Fruit fly (Drosophila melanogaster) whole organism, embryonic: ENCODE results near the gene amrt.

Source experiments
- CG10321 ChIP-seq: fragments of 200-800 bp; sonication (Bioruptor generic); IDR thresholded peaks from 2 replicates; pipeline ENCODE4 v1.3.6; 2022; ENCODE audit warnings: missing biosample characterization, missing genetic modification characterization
- CG10431 ChIP-seq: fragments of 200-800 bp; sonication (Bioruptor generic); optimal IDR thresholded peaks from 3 replicates; lab custom pipeline; 2018; ENCODE audit warnings: missing biosample characterization, mild to moderate bottlenecking, missing genetic modification characterization
- Camta ChIP-seq: fragments of 200-800 bp; sonication (Bioruptor generic); optimal IDR thresholded peaks from 2 replicates; lab custom pipeline; 2016; ENCODE audit warnings: missing biosample characterization, missing genetic modification characterization
- HLH3B ChIP-seq: fragments of 200-800 bp; sonication (Bioruptor generic); IDR thresholded peaks from 2 replicates; pipeline ENCODE4 v1.3.6; 2022; ENCODE audit warnings: missing biosample characterization, missing genetic modification characterization
- Rfx ChIP-seq: fragments of 200-800 bp; sonication (Bioruptor generic); IDR thresholded peaks from 2 replicates; pipeline ENCODE4 v1.3.6; 2022; ENCODE audit warnings: missing biosample characterization, missing genetic modification characterization
- psq ChIP-seq: fragments of 200-800 bp; sonication (Bioruptor generic); optimal IDR thresholded peaks from 2 replicates; lab custom pipeline; 2017; ENCODE audit warnings: missing biosample characterization, missing genetic modification characterization

DNA sequence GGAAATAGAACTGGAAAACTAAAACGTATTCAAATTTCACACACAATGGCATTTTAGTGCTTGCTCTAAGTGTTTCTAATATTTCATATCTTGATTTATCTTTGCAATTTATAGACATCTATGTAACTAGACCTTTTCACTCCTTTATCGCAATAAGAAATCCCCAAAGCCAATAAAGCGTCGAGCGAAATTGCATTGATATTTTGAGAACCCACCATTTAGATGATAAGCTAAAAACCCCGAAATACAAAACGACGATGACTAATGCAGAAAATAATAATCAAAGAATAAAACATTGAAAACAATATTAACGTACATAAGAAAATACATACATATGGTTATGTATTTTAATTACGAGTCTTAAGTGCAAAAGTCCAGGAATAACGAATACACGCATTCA is 3.7 kb upstream of the amrt start:
- no peak for TF ChIP-seq HLH3B
- no peak for TF ChIP-seq Rfx (GFP tag; lab: Robert Waterston, UW)
- TF ChIP-seq CG10431 = no peak
- no peak for TF ChIP-seq psq (GFP tag; lab: Kevin White, UChicago)
- TF ChIP-seq CG10321 = no peak
- TF ChIP-seq Camta (GFP tag; lab: Kevin White, UChicago) = no peak
